Worm (Caenorhabditis elegans): ENCODE measurements around the gene nhr-234.

Gene nhr-234

ce11 chrII:12606108-12606507, 30.4 kb upstream of the nhr-234 start:
- TF ChIP-seq efl-3 (GFP tag; optimal IDR thresholded peaks at IDR 0.05) (no peak), grh-1 (GFP tag; IDR thresholded peaks at IDR 0.05) (no peak), ztf-4 (tag; optimal IDR thresholded peaks at IDR 0.05) (no peak), unc-130 (tag; optimal IDR thresholded peaks at IDR 0.05) (no peak), unc-62 (GFP tag; optimal IDR thresholded peaks at IDR 0.05) (no peak), nhr-12 (tag; optimal IDR thresholded peaks at IDR 0.05) (no peak), nhr-11 (tag; optimal IDR thresholded peaks at IDR 0.05) (no peak), nhr-19 (GFP tag; conservative IDR thresholded peaks at IDR 0.05) (no peak), C34B4.2 (tag; optimal IDR thresholded peaks at IDR 0.05) (no peak), elt-2 (tag; optimal IDR thresholded peaks at IDR 0.05) (no peak), fos-1 (tag; optimal IDR thresholded peaks at IDR 0.05) (no peak), vab-15 (tag; optimal IDR thresholded peaks at IDR 0.05) (no peak), fkh-4 (tag; optimal IDR thresholded peaks at IDR 0.05; ENCODE audit: borderline replicate concordance) (no peak), hlh-4 (tag; optimal IDR thresholded peaks at IDR 0.05) (no peak), lir-3 (tag; optimal IDR thresholded peaks at IDR 0.05; ENCODE audit: poor library complexity) (no peak), C16A3.4 (tag; optimal IDR thresholded peaks at IDR 0.05) (no peak), jun-1 (tag; optimal IDR thresholded peaks at IDR 0.05) (no peak), nhr-77 (tag; optimal IDR thresholded peaks at IDR 0.05) (no peak)

ce11 chrII:12606900-12607299, 29.6 kb upstream of the nhr-234 start, which contains the start of gene Y38E10A.8:
Gene Y38E10A.8, plus strand, starts transcription at chrII:12607200.
- TF ChIP-seq dsc-1 (tag; optimal IDR thresholded peaks at IDR 0.05) (peak; percentile 19), C16A3.4 (tag; optimal IDR thresholded peaks at IDR 0.05) (no peak)

- TF ChIP-seq unc-62 (GFP tag; optimal IDR thresholded peaks at IDR 0.05) (no peak), nhr-237 (tag; optimal IDR thresholded peaks at IDR 0.05) (no peak), tlp-1 (tag; optimal IDR thresholded peaks at IDR 0.05) (no peak), ceh-63 (GFP tag; optimal IDR thresholded peaks at IDR 0.05) (no peak), fkh-4 (tag; optimal IDR thresholded peaks at IDR 0.05; ENCODE audit: borderline replicate concordance) (no peak), nhr-47 (tag; optimal IDR thresholded peaks at IDR 0.05) (no peak), dsc-1 (tag; optimal IDR thresholded peaks at IDR 0.05) (no peak), pax-3 (tag; optimal IDR thresholded peaks at IDR 0.05) (no peak), ceh-82 (tag; optimal IDR thresholded peaks at IDR 0.05) (no peak), nhr-28 (tag; optimal IDR thresholded peaks at IDR 0.05) (no peak), nhr-85 (tag) (no peak), mab-9 (GFP tag; IDR thresholded peaks at IDR 0.05) (no peak)
Observed at ce11 chrII:12608653-12609052, 27.8 kb upstream of the nhr-234 start, which contains the start of gene Y38E10A.9. Gene Y38E10A.9, plus strand, starts transcription at chrII:12608953.

- TF ChIP-seq Y116A8C.19 (tag; optimal IDR thresholded peaks at IDR 0.05; ENCODE audit: borderline replicate concordance) (no peak), pax-3 (tag; optimal IDR thresholded peaks at IDR 0.05) (no peak), zip-4 (GFP tag; optimal IDR thresholded peaks at IDR 0.05) (no peak), snu-23 (GFP tag; optimal IDR thresholded peaks at IDR 0.05) (no peak), ama-1 (optimal IDR thresholded peaks at IDR 0.05) (no peak), lin-13 (GFP tag; optimal IDR thresholded peaks at IDR 0.05) (no peak), nhr-84 (tag; optimal IDR thresholded peaks at IDR 0.05) (no peak), unc-62 (GFP tag; optimal IDR thresholded peaks at IDR 0.05) (no peak), tlp-1 (tag; optimal IDR thresholded peaks at IDR 0.05) (no peak), zag-1 (tag; optimal IDR thresholded peaks at IDR 0.05) (no peak), jun-1 (tag; optimal IDR thresholded peaks at IDR 0.05) (no peak), ceh-8 (GFP tag; optimal IDR thresholded peaks at IDR 0.05) (no peak), C34B4.2 (tag; optimal IDR thresholded peaks at IDR 0.05) (no peak), nhr-47 (tag; optimal IDR thresholded peaks at IDR 0.05) (no peak)
Observed at ce11 chrII:12612218-12612617, 24.3 kb upstream of the nhr-234 start, which contains the start of gene nspe-4. Gene nspe-4, plus strand, starts transcription at chrII:12612518.

Measured in whole organism, L1 larva.